Fruit fly (Drosophila melanogaster) whole organism, embryonic: ENCODE results near the gene CG31100.

Experiments
- Bgb ChIP-seq: fragments of 200-800 bp; sonication (Bioruptor generic); IDR thresholded peaks from 2 replicates; pipeline ENCODE4 v1.3.6; 2022; ENCODE audit warnings: missing biosample characterization, missing genetic modification characterization; ENCODE audit not compliant: partially characterized antibody
- CG10654 ChIP-seq: fragments of 200-800 bp; sonication (Bioruptor generic); optimal IDR thresholded peaks from 2 replicates; lab custom pipeline; 2016; ENCODE audit warnings: missing biosample characterization, missing genetic modification characterization
- CG11504 ChIP-seq: fragments of 200-800 bp; sonication (Bioruptor generic); optimal IDR thresholded peaks from 3 replicates; lab custom pipeline; 2019; ENCODE audit warnings: missing biosample characterization, mild to moderate bottlenecking, missing genetic modification characterization, moderate library complexity
- CG12659 ChIP-seq: fragments of 200-800 bp; sonication (Bioruptor generic); optimal IDR thresholded peaks from 3 replicates; lab custom pipeline; 2017; ENCODE audit warnings: mild to moderate bottlenecking, missing biosample characterization, missing genetic modification reagents, missing genetic modification characterization
- CG15011 ChIP-seq: fragments of 200-800 bp; sonication (Bioruptor generic); optimal IDR thresholded peaks from 3 replicates; lab custom pipeline; 2018; ENCODE audit warnings: missing biosample characterization, mild to moderate bottlenecking, missing genetic modification characterization
- CG1647 ChIP-seq: fragments of 200-800 bp; sonication (Bioruptor generic); optimal IDR thresholded peaks from 3 replicates; lab custom pipeline; 2016; ENCODE audit warnings: missing biosample characterization, missing genetic modification characterization
- CG17829 ChIP-seq: fragments of 200-800 bp; optimal IDR thresholded peaks from 2 replicates; lab custom pipeline; 2019; ENCODE audit warnings: missing biosample characterization, mild to moderate bottlenecking, missing genetic modification characterization, moderate library complexity
- CG2116 ChIP-seq: fragments of 200-800 bp; sonication (Bioruptor generic); optimal IDR thresholded peaks from 3 replicates; lab custom pipeline; 2018; ENCODE audit warnings: missing biosample characterization, mild to moderate bottlenecking, missing genetic modification characterization
- CG34376 ChIP-seq: fragments of 200-800 bp; sonication (Bioruptor generic); optimal IDR thresholded peaks from 2 replicates; lab custom pipeline; 2018; ENCODE audit warnings: missing biosample characterization, mild to moderate bottlenecking, missing genetic modification characterization
- CG3838 ChIP-seq: fragments of 200-800 bp; sonication (Bioruptor generic); optimal IDR thresholded peaks from 3 replicates; lab custom pipeline; 2016; ENCODE audit warnings: missing biosample characterization, missing genetic modification characterization
- CG4617 ChIP-seq: fragments of 200-800 bp; sonication (Bioruptor generic); optimal IDR thresholded peaks from 3 replicates; lab custom pipeline; 2016; ENCODE audit warnings: missing biosample characterization, missing genetic modification characterization, borderline replicate concordance
- CG5953 ChIP-seq: fragments of 200-800 bp; sonication (Bioruptor generic); IDR thresholded peaks from 2 replicates; pipeline ENCODE4 v1.3.6; 2022; ENCODE audit warnings: missing biosample characterization, missing genetic modification characterization
- CG8290 ChIP-seq, 3 experiments: fragments of 200-800 bp; sonication (Bioruptor generic); optimal IDR thresholded peaks; 2 replicates each; lab custom pipeline; 2016 to 2019; ENCODE audit warnings: missing biosample characterization in 3 of 3, missing genetic modification characterization in 3 of 3, mild to moderate bottlenecking in 2 of 3, moderate library complexity in 1 of 3
- CG9727 ChIP-seq: fragments of 200-800 bp; sonication (Bioruptor generic); optimal IDR thresholded peaks from 3 replicates; lab custom pipeline; 2017; ENCODE audit warnings: missing biosample characterization, mild to moderate bottlenecking, missing genetic modification characterization
- CG9797 ChIP-seq: fragments of 200-800 bp; sonication (Bioruptor generic); optimal IDR thresholded peaks from 3 replicates; lab custom pipeline; 2018; ENCODE audit warnings: missing biosample characterization, mild to moderate bottlenecking, missing genetic modification characterization
- CHES-1-like ChIP-seq: fragments of 200-800 bp; sonication (Bioruptor generic); optimal IDR thresholded peaks from 2 replicates; lab custom pipeline; 2016; ENCODE audit warnings: missing biosample characterization, missing genetic modification characterization
- CoRest ChIP-seq: fragments of 200-800 bp; sonication (Bioruptor generic); optimal IDR thresholded peaks from 3 replicates; lab custom pipeline; 2018; ENCODE audit warnings: missing biosample characterization, mild to moderate bottlenecking, missing genetic modification characterization, moderate library complexity
- CrebB ChIP-seq: fragments of 200-800 bp; sonication (Bioruptor generic); optimal IDR thresholded peaks from 3 replicates; lab custom pipeline; 2018; ENCODE audit warnings: missing biosample characterization, mild to moderate bottlenecking, missing genetic modification characterization
- HLH4C ChIP-seq: fragments of 200-800 bp; sonication (Bioruptor generic); IDR thresholded peaks from 3 replicates; pipeline ENCODE4 v1.3.6; 2022; ENCODE audit warnings: missing biosample characterization, missing genetic modification characterization; ENCODE audit not compliant: partially characterized antibody
- Myb ChIP-seq: fragments of 200-800 bp; sonication (Bioruptor generic); optimal IDR thresholded peaks from 2 replicates; lab custom pipeline; 2016; ENCODE audit warnings: missing biosample characterization, missing genetic modification characterization
- Opbp ChIP-seq: fragments of 200-800 bp; sonication (Bioruptor generic); IDR thresholded peaks from 3 replicates; pipeline ENCODE4 v1.3.6; 2022; ENCODE audit warnings: missing biosample characterization, missing genetic modification characterization; ENCODE audit not compliant: partially characterized antibody
- Pdp1 ChIP-seq, 2 experiments: fragments of 200-800 bp; sonication (Bioruptor generic); optimal IDR thresholded peaks; 3 replicates each; lab custom pipeline; 2016; ENCODE audit warnings: missing biosample characterization in 2 of 2, missing genetic modification characterization in 2 of 2, mild to moderate bottlenecking in 1 of 2, moderate library complexity in 1 of 2
- Scr ChIP-seq: fragments of 200-800 bp; sonication (Bioruptor generic); IDR thresholded peaks from 2 replicates; pipeline ENCODE4 v1.3.6; 2022; ENCODE audit warnings: missing biosample characterization, missing genetic modification characterization; ENCODE audit not compliant: partially characterized antibody
- Stat92E ChIP-seq, 3 experiments: fragments of >200 bp in 2 of 3; fragments of 200-800 bp in 1 of 3; sonication (Bioruptor generic) in 1 of 3; optimal IDR thresholded peaks; 2 replicates each; lab custom pipeline; 2017 to 2019; ENCODE audit warnings: missing biosample characterization in 3 of 3, missing genetic modification characterization in 3 of 3, mild to moderate bottlenecking in 1 of 3, moderate library complexity in 1 of 3
- cato ChIP-seq: fragments of 200-800 bp; sonication (Bioruptor generic); optimal IDR thresholded peaks from 2 replicates; lab custom pipeline; 2016; ENCODE audit warnings: missing biosample characterization, missing genetic modification characterization, borderline replicate concordance
- chm ChIP-seq: fragments of 200-800 bp; sonication (Bioruptor generic); IDR thresholded peaks from 2 replicates; pipeline ENCODE4 v1.3.6; 2022; ENCODE audit warnings: missing biosample characterization, missing genetic modification characterization
- crol ChIP-seq: fragments of 200-800 bp; sonication (Bioruptor generic); IDR thresholded peaks from 2 replicates; pipeline ENCODE4 v1.3.6; 2022; ENCODE audit warnings: missing biosample characterization, missing genetic modification characterization
- dmrt11E ChIP-seq: fragments of 200-800 bp; sonication (Bioruptor generic); optimal IDR thresholded peaks from 3 replicates; lab custom pipeline; 2018; ENCODE audit warnings: missing biosample characterization, mild to moderate bottlenecking, missing genetic modification characterization, moderate library complexity
- dpn ChIP-seq, 2 experiments: fragments of 200-800 bp; sonication (Bioruptor generic); optimal IDR thresholded peaks; 3 replicates each; lab custom pipeline; 2016; ENCODE audit warnings: missing biosample characterization in 2 of 2, missing genetic modification characterization in 2 of 2
- gfzf ChIP-seq: fragments of 200-800 bp; sonication (Bioruptor generic); optimal IDR thresholded peaks from 2 replicates; lab custom pipeline; 2016; ENCODE audit warnings: missing biosample characterization, mild to moderate bottlenecking, missing genetic modification characterization, moderate library complexity
- grau ChIP-seq: fragments of 200-800 bp; optimal IDR thresholded peaks from 3 replicates; lab custom pipeline; 2019; ENCODE audit warnings: missing biosample characterization, mild to moderate bottlenecking, missing genetic modification characterization, moderate library complexity
- inv ChIP-seq: fragments of 200-800 bp; sonication (Bioruptor generic); IDR thresholded peaks from 2 replicates; pipeline ENCODE4 v1.3.6; 2022; ENCODE audit warnings: missing biosample characterization, missing genetic modification characterization; ENCODE audit not compliant: partially characterized antibody
- kni ChIP-seq: fragments of 200-800 bp; sonication (Bioruptor generic); optimal IDR thresholded peaks from 3 replicates; lab custom pipeline; 2017; ENCODE audit warnings: mild to moderate bottlenecking, missing biosample characterization, missing genetic modification reagents, missing genetic modification characterization
- lov ChIP-seq, 2 experiments: fragments of 200-800 bp in 1 of 2; fragments of >200 bp in 1 of 2; sonication (Bioruptor generic) in 1 of 2; IDR thresholded peaks in 1 of 2; optimal IDR thresholded peaks in 1 of 2; 2 replicates in 1 of 2; 3 replicates in 1 of 2; pipeline versions ENCODE4 v1.3.6 to Lab custom; 2017 to 2022; ENCODE audit warnings: missing biosample characterization in 1 of 2, missing genetic modification characterization in 1 of 2
- odd ChIP-seq: fragments of 200-800 bp; sonication (Bioruptor generic); optimal IDR thresholded peaks from 2 replicates; lab custom pipeline; 2017; ENCODE audit warnings: missing biosample characterization, mild to moderate bottlenecking, missing genetic modification characterization
- sens ChIP-seq: fragments of 200-800 bp; sonication (Bioruptor generic); peaks from one replicate; lab custom pipeline; 2016; ENCODE audit warnings: missing biosample characterization, missing genetic modification characterization
- sna ChIP-seq: fragments of 200-800 bp; sonication (Bioruptor generic); IDR thresholded peaks from 2 replicates; pipeline ENCODE4 v1.3.6; 2022; ENCODE audit warnings: missing biosample characterization, missing genetic modification characterization; ENCODE audit not compliant: partially characterized antibody
- unc-4 ChIP-seq: fragments of 200-800 bp; sonication (Bioruptor generic); IDR thresholded peaks from 2 replicates; pipeline ENCODE4 v1.3.6; 2022; ENCODE audit warnings: missing biosample characterization, missing genetic modification characterization; ENCODE audit not compliant: partially characterized antibody
- zfh1 ChIP-seq: fragments of 200-800 bp; sonication (Bioruptor generic); IDR thresholded peaks from 3 replicates; pipeline ENCODE4 v1.3.6; 2022; ENCODE audit warnings: missing biosample characterization, missing genetic modification characterization

Gene CG31100

DNA sequence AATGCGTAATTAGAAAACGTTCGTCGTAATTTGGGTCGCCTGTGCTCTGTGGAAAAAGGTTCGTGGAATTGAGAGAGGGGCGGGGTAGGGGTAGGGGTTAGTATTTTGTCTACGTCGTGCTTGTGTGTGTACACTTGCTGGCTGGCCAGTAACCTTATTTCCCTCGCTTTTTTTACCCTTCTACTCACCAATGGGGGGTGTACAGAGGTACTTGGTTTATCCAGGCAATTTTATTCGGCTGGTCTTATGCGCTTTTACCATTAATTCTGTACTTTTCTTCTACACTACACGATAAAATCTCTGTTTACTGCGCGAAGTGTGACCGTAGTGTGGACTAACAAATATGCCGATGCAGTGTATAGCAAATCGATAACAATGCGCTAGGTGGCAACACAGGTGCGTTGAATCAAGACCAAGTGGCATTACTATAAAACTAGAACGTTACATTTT is 16.3 kb upstream of the CG31100 start, which contains the start of gene tgo (continued):
- TF ChIP-seq HLH4C (GFP tag; lab: Robert Waterston, UW) (peak; percentile 46), CoRest (tag; lab: Kevin White, UChicago) (peak; percentile 52), CG3838 (GFP tag; lab: Kevin White, UChicago) (no peak), CG5953 (GFP tag; lab: Robert Waterston, UW) (no peak), dmrt11E (tag; lab: Kevin White, UChicago) (no peak), CG17829 (tag; lab: Kevin White, UChicago) (peak; percentile 45), lov (optimal IDR thresholded peaks at IDR 0.05; lab: Kevin White, UChicago) (no peak), lov (GFP tag; IDR thresholded peaks at IDR 0.05; lab: Robert Waterston, UW) (no peak), CG12659 (peak; percentile 69), gfzf (GFP tag; lab: Kevin White, UChicago) (peak; percentile 90), kni (peak; percentile 72), CG4617 (GFP tag; lab: Kevin White, UChicago) (peak; percentile 97), Pdp1 (GFP tag; optimal IDR thresholded peaks at IDR 0.05; lab: Kevin White, UChicago) (peak in 1 of 2 experiments; percentile 53), CG34376 (GFP tag; lab: Kevin White, UChicago) (peak; percentile 62), unc-4 (GFP tag; lab: Robert Waterston, UW) (peak; percentile 59; the same call in 1 of the 2 replicates), CHES-1-like (GFP tag; lab: Kevin White, UChicago) (peak; percentile 64), CG11504 (tag; lab: Kevin White, UChicago) (no peak), chm (no peak), Stat92E (GFP tag; optimal IDR thresholded peaks at IDR 0.05; lab: Kevin White, UChicago) (peak in 1 of 3 experiments; percentile 42), zfh1 (GFP tag; lab: Robert Waterston, UW) (0 out of 3 replicates have a peak, but pooled peaks have one; percentile 22), CG9727 (GFP tag; lab: Kevin White, UChicago) (peak; percentile 9), sna (GFP tag; lab: Robert Waterston, UW) (0 out of 2 replicates have a peak, but pooled peaks have one; percentile 23), CG15011 (GFP tag; lab: Kevin White, UChicago) (no peak), CrebB (tag; lab: Kevin White, UChicago) (peak; percentile 13), dpn (GFP tag; optimal IDR thresholded peaks at IDR 0.05; lab: Kevin White, UChicago) (no peak), odd (GFP tag; lab: Kevin White, UChicago) (peak; percentile 1), CG8290 (GFP tag; optimal IDR thresholded peaks at IDR 0.05; lab: Kevin White, UChicago) (no peak), CG8290 (tag; optimal IDR thresholded peaks at IDR 0.05; lab: Kevin White, UChicago) (no peak), CG2116 (peak; percentile 65), inv (GFP tag; lab: Robert Waterston, UW) (no peak), Myb (GFP tag; lab: Kevin White, UChicago) (peak; percentile 98), CG9797 (GFP tag; lab: Kevin White, UChicago) (peak; percentile 94), Opbp (GFP tag; lab: Robert Waterston, UW) (peak; percentile 58; the same call in 2 of the 3 replicates), CG10654 (GFP tag; lab: Kevin White, UChicago) (no peak), sens (peak; percentile 88), CG1647 (no peak), grau (tag; lab: Kevin White, UChicago) (peak; percentile 36), Scr (GFP tag; lab: Robert Waterston, UW) (peak; percentile 52), cato (GFP tag; lab: Kevin White, UChicago) (no peak), Bgb (peak; percentile 31; the same call in 1 of the 2 replicates), crol (GFP tag; lab: Robert Waterston, UW) (peak; percentile 98)
